Worm (Caenorhabditis elegans) whole organism, L1 larva: Measurements from ENCODE around the gene spp-14.

Experiments
- C04F5.9 ChIP-seq: sonication (generic microtip); optimal IDR thresholded peaks from 2 replicates; lab custom pipeline; 2016; ENCODE audit warnings: missing genetic modification characterization, missing compliant biosample characterization
- aly-2 ChIP-seq: fragments of 150-350 bp; optimal IDR thresholded peaks from 2 replicates; lab custom pipeline; 2014; ENCODE audit warnings: missing biosample characterization, missing genetic modification characterization
- fkh-10 ChIP-seq: sonication (generic microtip); optimal IDR thresholded peaks from 2 replicates; lab custom pipeline; 2017; ENCODE audit warnings: missing biosample characterization, missing genetic modification reagents, missing genetic modification characterization
- nhr-237 ChIP-seq: fragments of 150-350 bp; optimal IDR thresholded peaks from 2 replicates; lab custom pipeline; 2014; ENCODE audit warnings: missing biosample characterization, missing genetic modification characterization

- TF ChIP-seq fkh-10 (GFP tag; lab: Kevin White, UChicago) (no peak), C04F5.9 (tag; lab: Kevin White, UChicago) (no peak), nhr-237 (tag; lab: Kevin White, UChicago) (no peak), aly-2 (tag; lab: Kevin White, UChicago) (no peak)
Measured at ce11 chrX:7680545-7681330, 45.0 kb upstream of the spp-14 start, which contains the start of gene stn-2.
